Worm (Caenorhabditis elegans) whole organism, early embryonic: ENCODE measurements around the gene gex-3.

Experiments
- B0310.2 ChIP-seq: sonication (generic microtip); optimal IDR thresholded peaks from 2 replicates; lab custom pipeline; 2016; ENCODE audit warnings: mild to moderate bottlenecking, missing genetic modification characterization, missing compliant biosample characterization
- F13C5.2 ChIP-seq: sonication (generic microtip); optimal IDR thresholded peaks from 2 replicates; lab custom pipeline; 2017; ENCODE audit warnings: mild to moderate bottlenecking, missing genetic modification characterization, inconsistent platforms, missing compliant biosample characterization
- aly-1 ChIP-seq: sonication (generic microtip); optimal IDR thresholded peaks from 2 replicates; lab custom pipeline; 2016; ENCODE audit warnings: missing genetic modification characterization, missing compliant biosample characterization
- ama-1 ChIP-seq: fragments of 150-350 bp; optimal IDR thresholded peaks from 2 replicates; lab custom pipeline; 2014
- ceh-13 ChIP-seq: fragments of 200-800 bp; sonication (Bioruptor generic); optimal IDR thresholded peaks from 2 replicates; lab custom pipeline; 2018; ENCODE audit warnings: mild to moderate bottlenecking, missing genetic modification characterization, missing compliant biosample characterization
- ceh-36 ChIP-seq: sonication (generic microtip); optimal IDR thresholded peaks from 2 replicates; lab custom pipeline; 2016; ENCODE audit warnings: missing genetic modification characterization, inconsistent platforms, missing compliant biosample characterization
- ets-7 ChIP-seq: sonication (generic microtip); optimal IDR thresholded peaks from 2 replicates; lab custom pipeline; 2016; ENCODE audit warnings: missing genotype, missing genetic modification characterization, missing compliant biosample characterization
- flt-1 ChIP-seq: fragments of 200-800 bp; sonication (Bioruptor generic); IDR thresholded peaks from 2 replicates; pipeline ENCODE4 v1.3.6; 2022; ENCODE audit warnings: missing genetic modification characterization, missing compliant biosample characterization
- hmbx-1 ChIP-seq: sonication (generic microtip); optimal IDR thresholded peaks from 2 replicates; lab custom pipeline; 2016; ENCODE audit warnings: mild to moderate bottlenecking, missing genetic modification characterization, missing compliant biosample characterization
- hmg-4 ChIP-seq: fragments of 200-800 bp; sonication (Bioruptor generic); optimal IDR thresholded peaks from 2 replicates; lab custom pipeline; 2018; ENCODE audit warnings: mild to moderate bottlenecking, missing genetic modification characterization, missing compliant biosample characterization
- hnd-1 ChIP-seq: sonication (generic microtip); optimal IDR thresholded peaks from 2 replicates; lab custom pipeline; 2016; ENCODE audit warnings: missing genetic modification characterization, missing compliant biosample characterization
- pes-1 ChIP-seq: fragments of 200-800 bp; sonication (Bioruptor generic); IDR thresholded peaks from 2 replicates; pipeline ENCODE4 v1.3.6; 2022; ENCODE audit warnings: missing genetic modification reagents, missing genetic modification characterization, missing compliant biosample characterization
- scrt-1 ChIP-seq: fragments of 200-800 bp; sonication (Bioruptor generic); IDR thresholded peaks from 2 replicates; pipeline ENCODE4 v1.3.6; 2022; ENCODE audit warnings: missing genetic modification characterization, missing compliant biosample characterization
- sea-1 ChIP-seq: fragments of 200-800 bp; sonication (Bioruptor generic); conservative IDR thresholded peaks from 2 replicates; pipeline ENCODE4 v1.3.6; 2022; ENCODE audit warnings: missing genetic modification characterization, missing compliant biosample characterization
- tbx-11 ChIP-seq: fragments of 200-800 bp; sonication (Bioruptor generic); IDR thresholded peaks from 2 replicates; pipeline ENCODE4 v1.3.6; 2022; ENCODE audit warnings: missing genetic modification characterization, missing compliant biosample characterization
- tbx-37 ChIP-seq: fragments of 200-800 bp; sonication (Bioruptor generic); conservative IDR thresholded peaks from 2 replicates; pipeline ENCODE4 v1.3.6; 2022; ENCODE audit warnings: missing genetic modification reagents, missing genetic modification characterization, missing compliant biosample characterization
- tra-4 ChIP-seq: sonication (generic microtip); optimal IDR thresholded peaks from 2 replicates; lab custom pipeline; 2017; ENCODE audit warnings: missing genetic modification characterization, missing compliant biosample characterization

The gex-3 gene

ce11 chrIV:12404137-12404536, at the start of gene gex-3:
Gene gex-3 (plus strand): TSS chrIV:12404431.
- TF ChIP-seq ets-7 (tag; lab: Kevin White, UChicago) (no peak), hmg-4 (peak; percentile 29), F13C5.2 (tag; lab: Kevin White, UChicago) (peak; percentile 52)

- TF ChIP-seq aly-1 (tag; lab: Kevin White, UChicago), result no peak
- TF ChIP-seq hmg-4, result no peak
- no peak for TF ChIP-seq ets-7 (tag; lab: Kevin White, UChicago)
- no peak for TF ChIP-seq pes-1 (GFP tag; lab: Robert Waterston, UW)
- no peak for TF ChIP-seq ceh-13 (GFP tag; lab: Kevin White, UChicago)
- no peak for TF ChIP-seq tbx-37 (GFP tag; lab: Robert Waterston, UW)
- no peak for TF ChIP-seq hmbx-1 (tag; lab: Kevin White, UChicago)
- no peak for TF ChIP-seq tbx-11 (GFP tag; lab: Robert Waterston, UW)
- TF ChIP-seq scrt-1 (GFP tag; lab: Robert Waterston, UW), result no peak
- no peak for TF ChIP-seq ceh-36
- no peak for TF ChIP-seq ama-1 (lab: Kevin White, UChicago)
- TF ChIP-seq B0310.2 (tag; lab: Kevin White, UChicago), result no peak
- no peak for TF ChIP-seq sea-1 (GFP tag; lab: Robert Waterston, UW)
- TF ChIP-seq hnd-1 (tag; lab: Kevin White, UChicago), result no peak
- no peak for TF ChIP-seq flt-1 (GFP tag; lab: Robert Waterston, UW)
- no peak for TF ChIP-seq tra-4 (tag; lab: Kevin White, UChicago)
- no peak for TF ChIP-seq F13C5.2 (tag; lab: Kevin White, UChicago)
These were observed 44.3 kb upstream of the gex-3 start for ce11 chrIV:12359979-12360378.

- no peak for TF ChIP-seq hmbx-1 (tag; lab: Kevin White, UChicago)
- TF ChIP-seq F13C5.2 (tag; lab: Kevin White, UChicago), result no peak
- TF ChIP-seq ets-7 (tag; lab: Kevin White, UChicago), result no peak
- TF ChIP-seq tra-4 (tag; lab: Kevin White, UChicago), result no peak
- no peak for TF ChIP-seq ceh-13 (GFP tag; lab: Kevin White, UChicago)
- no peak for TF ChIP-seq pes-1 (GFP tag; lab: Robert Waterston, UW)
- no peak for TF ChIP-seq tbx-37 (GFP tag; lab: Robert Waterston, UW)
- no peak for TF ChIP-seq hmg-4
- TF ChIP-seq ama-1 (lab: Kevin White, UChicago), result no peak
- no peak for TF ChIP-seq ceh-36
- no peak for TF ChIP-seq sea-1 (GFP tag; lab: Robert Waterston, UW)
- TF ChIP-seq aly-1 (tag; lab: Kevin White, UChicago), result no peak
- TF ChIP-seq flt-1 (GFP tag; lab: Robert Waterston, UW), result no peak
These were observed 43.5 kb upstream of the gex-3 start, which contains the start of gene sec-24.2 for ce11 chrIV:12360742-12361195. Gene sec-24.2 (minus strand): TSS chrIV:12360792.

- TF ChIP-seq sea-1 (GFP tag; lab: Robert Waterston, UW) (no peak), B0310.2 (tag; lab: Kevin White, UChicago) (no peak), ceh-36 (no peak), ama-1 (lab: Kevin White, UChicago) (no peak), ceh-13 (GFP tag; lab: Kevin White, UChicago) (no peak), F13C5.2 (tag; lab: Kevin White, UChicago) (no peak), tbx-37 (GFP tag; lab: Robert Waterston, UW) (no peak), aly-1 (tag; lab: Kevin White, UChicago) (no peak), scrt-1 (GFP tag; lab: Robert Waterston, UW) (no peak), pes-1 (GFP tag; lab: Robert Waterston, UW) (no peak), tra-4 (tag; lab: Kevin White, UChicago) (no peak), hnd-1 (tag; lab: Kevin White, UChicago) (no peak), tbx-11 (GFP tag; lab: Robert Waterston, UW) (no peak), ets-7 (tag; lab: Kevin White, UChicago) (no peak), flt-1 (GFP tag; lab: Robert Waterston, UW) (no peak)
These were observed 42.7 kb upstream of the gex-3 start, which contains the start of the genes ccr-4 and ZC518.8 for ce11 chrIV:12361392-12362092. Gene ccr-4 (plus strand): TSS chrIV:12361542. Gene ZC518.8 (minus strand): TSS chrIV:12361908.

- TF ChIP-seq ceh-36 (no peak), ets-7 (tag; lab: Kevin White, UChicago) (no peak), F13C5.2 (tag; lab: Kevin White, UChicago) (no peak), tbx-11 (GFP tag; lab: Robert Waterston, UW) (no peak), ceh-13 (GFP tag; lab: Kevin White, UChicago) (no peak), ama-1 (lab: Kevin White, UChicago) (no peak), hmg-4 (no peak), sea-1 (GFP tag; lab: Robert Waterston, UW) (0 out of 2 replicates have a peak, but pooled peaks have one; percentile 14)
These were observed 39.3 kb upstream of the gex-3 start for ce11 chrIV:12364964-12365363.

- TF ChIP-seq sea-1 (GFP tag; lab: Robert Waterston, UW), result no peak
- TF ChIP-seq ceh-13 (GFP tag; lab: Kevin White, UChicago), result no peak
- no peak for TF ChIP-seq F13C5.2 (tag; lab: Kevin White, UChicago)
- no peak for TF ChIP-seq tbx-11 (GFP tag; lab: Robert Waterston, UW)
- TF ChIP-seq ceh-36, result no peak
- TF ChIP-seq scrt-1 (GFP tag; lab: Robert Waterston, UW), result no peak
- no peak for TF ChIP-seq hmbx-1 (tag; lab: Kevin White, UChicago)
- TF ChIP-seq hmg-4, result no peak
- TF ChIP-seq ama-1 (lab: Kevin White, UChicago), result no peak
- TF ChIP-seq tra-4 (tag; lab: Kevin White, UChicago), result no peak
- no peak for TF ChIP-seq tbx-37 (GFP tag; lab: Robert Waterston, UW)
- no peak for TF ChIP-seq flt-1 (GFP tag; lab: Robert Waterston, UW)
- no peak for TF ChIP-seq aly-1 (tag; lab: Kevin White, UChicago)
- no peak for TF ChIP-seq pes-1 (GFP tag; lab: Robert Waterston, UW)
- no peak for TF ChIP-seq ets-7 (tag; lab: Kevin White, UChicago)
- TF ChIP-seq B0310.2 (tag; lab: Kevin White, UChicago), result no peak
- no peak for TF ChIP-seq hnd-1 (tag; lab: Kevin White, UChicago)
These were observed 37.7 kb upstream of the gex-3 start for ce11 chrIV:12366571-12366970.
